Worm (Caenorhabditis elegans): Measurements from ENCODE around the gene fbxl-4.

DNA sequence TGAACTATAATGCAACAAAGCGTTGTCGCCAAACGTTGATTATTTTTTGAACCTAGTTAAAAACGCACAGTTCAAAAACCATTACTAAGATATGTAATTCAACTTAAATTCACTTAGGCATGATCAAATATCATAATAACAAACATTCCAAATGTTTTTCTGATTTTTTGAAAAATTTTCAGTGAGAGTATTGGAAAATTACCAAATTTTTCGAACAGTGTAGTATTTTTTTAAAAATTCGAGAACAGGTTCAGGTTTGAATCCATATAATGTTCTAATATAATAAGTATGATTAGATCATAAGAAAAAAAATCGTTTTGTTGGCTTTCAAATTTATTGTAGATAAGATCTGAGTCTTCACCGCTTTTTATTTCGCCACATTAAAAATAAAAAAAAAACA is 35.0 kb upstream of the fbxl-4 start:
- TF ChIP-seq ets-4 (GFP tag; optimal IDR thresholded peaks at IDR 0.05) (no peak), dpl-1 (GFP tag; optimal IDR thresholded peaks at IDR 0.05) (no peak), B0336.3 (GFP tag; IDR thresholded peaks at IDR 0.05) (no peak), repo-1 (tag; optimal IDR thresholded peaks at IDR 0.05) (no peak), snpc-1.1 (tag; optimal IDR thresholded peaks at IDR 0.05; ENCODE audit: insufficient read depth) (no peak), F55B11.4 (tag; optimal IDR thresholded peaks at IDR 0.05; ENCODE audit: borderline replicate concordance, insufficient read depth) (no peak), pha-4 (tag; optimal IDR thresholded peaks at IDR 0.05) (no peak), ama-1 (optimal IDR thresholded peaks at IDR 0.05) (no peak), ama-1 (GFP tag; optimal IDR thresholded peaks at IDR 0.05) (no peak), nhr-80 (tag; optimal IDR thresholded peaks at IDR 0.05) (no peak), dox-1 (GFP tag; IDR thresholded peaks at IDR 0.05) (no peak), attf-5 (GFP tag; optimal IDR thresholded peaks at IDR 0.05) (no peak)

Data from whole organism, young adult.